Fruit fly (Drosophila melanogaster) whole organism, embryonic: ENCODE results near the gene sun.

Experiments
- CG11504 ChIP-seq: fragments of 200-800 bp; sonication (Bioruptor generic); optimal IDR thresholded peaks from 3 replicates; lab custom pipeline; 2019; ENCODE audit warnings: missing biosample characterization, mild to moderate bottlenecking, missing genetic modification characterization, moderate library complexity
- CG12659 ChIP-seq: fragments of 200-800 bp; sonication (Bioruptor generic); optimal IDR thresholded peaks from 3 replicates; lab custom pipeline; 2017; ENCODE audit warnings: mild to moderate bottlenecking, missing biosample characterization, missing genetic modification reagents, missing genetic modification characterization
- CG12744 ChIP-seq: fragments of 200-800 bp; sonication (Bioruptor generic); optimal IDR thresholded peaks from 2 replicates; lab custom pipeline; 2016; ENCODE audit warnings: missing biosample characterization, missing genetic modification characterization
- CG14050 ChIP-seq: fragments of 200-800 bp; sonication (Bioruptor generic); IDR thresholded peaks from 3 replicates; pipeline ENCODE4 v1.3.6; 2022; ENCODE audit warnings: missing biosample characterization, missing genetic modification characterization
- CG14710 ChIP-seq: fragments of 200-800 bp; sonication (Bioruptor generic); optimal IDR thresholded peaks from 3 replicates; lab custom pipeline; 2019; ENCODE audit warnings: missing biosample characterization, mild to moderate bottlenecking, missing genetic modification characterization, moderate library complexity
- CG15696 ChIP-seq: fragments of 200-800 bp; sonication (Bioruptor generic); optimal IDR thresholded peaks from 2 replicates; lab custom pipeline; 2019; ENCODE audit warnings: missing biosample characterization, mild to moderate bottlenecking, missing genetic modification characterization, moderate library complexity
- CG17328 ChIP-seq: fragments of 200-800 bp; sonication (Bioruptor generic); IDR thresholded peaks from 2 replicates; pipeline ENCODE4 v1.3.6; 2022; ENCODE audit warnings: missing biosample characterization, missing genetic modification characterization
- CG18011 ChIP-seq: fragments of 200-800 bp; sonication (Bioruptor generic); optimal IDR thresholded peaks from 2 replicates; lab custom pipeline; 2017; ENCODE audit warnings: missing biosample characterization, missing genetic modification characterization, mild to moderate bottlenecking, moderate library complexity, missing genotype
- CG18619 ChIP-seq: fragments of 200-800 bp; sonication (Bioruptor generic); optimal IDR thresholded peaks from 3 replicates; lab custom pipeline; 2017; ENCODE audit warnings: missing biosample characterization, mild to moderate bottlenecking, missing genetic modification characterization
- CG33213 ChIP-seq: fragments of 200-800 bp; sonication (Bioruptor generic); optimal IDR thresholded peaks from 3 replicates; lab custom pipeline; 2016; ENCODE audit warnings: missing biosample characterization, missing genetic modification characterization
- CG4328 ChIP-seq: fragments of 200-800 bp; sonication (Bioruptor generic); optimal IDR thresholded peaks from 3 replicates; lab custom pipeline; 2017; ENCODE audit warnings: missing biosample characterization, missing genetic modification reagents, missing genetic modification characterization
- CG5180 ChIP-seq: fragments of 200-800 bp; sonication (Bioruptor generic); optimal IDR thresholded peaks from 3 replicates; lab custom pipeline; 2017; ENCODE audit warnings: missing biosample characterization, missing genetic modification characterization, mild to moderate bottlenecking, moderate library complexity, missing genetic modification reagents
- CG6791 ChIP-seq: fragments of 200-800 bp; sonication (Bioruptor generic); IDR thresholded peaks from 3 replicates; pipeline ENCODE4 v1.3.6; 2022; ENCODE audit warnings: missing biosample characterization, missing genetic modification characterization; ENCODE audit not compliant: partially characterized antibody
- CG9609 ChIP-seq: fragments of 200-800 bp; sonication (Bioruptor generic); optimal IDR thresholded peaks from 3 replicates; lab custom pipeline; 2016; ENCODE audit warnings: missing biosample characterization, missing genetic modification characterization
- CHES-1-like ChIP-seq: fragments of 200-800 bp; sonication (Bioruptor generic); optimal IDR thresholded peaks from 2 replicates; lab custom pipeline; 2016; ENCODE audit warnings: missing biosample characterization, missing genetic modification characterization
- D19B ChIP-seq: fragments of 200-800 bp; sonication (Bioruptor generic); optimal IDR thresholded peaks from 2 replicates; lab custom pipeline; 2017; ENCODE audit warnings: missing biosample characterization, mild to moderate bottlenecking, missing genetic modification characterization
- Dfd ChIP-seq, 2 experiments: fragments of >200 bp; optimal IDR thresholded peaks; 2 replicates each; lab custom pipeline; 2017; ENCODE audit warnings: missing biosample characterization in 2 of 2, missing genetic modification characterization in 2 of 2
- Gsc ChIP-seq: fragments of 200-800 bp; sonication (Bioruptor generic); IDR thresholded peaks from 2 replicates; pipeline ENCODE4 v1.3.6; 2022; ENCODE audit warnings: missing biosample characterization, missing genetic modification characterization
- HLHmδ ChIP-seq: fragments of 200-800 bp; sonication (Bioruptor generic); optimal IDR thresholded peaks from 2 replicates; lab custom pipeline; 2018; ENCODE audit warnings: missing biosample characterization, mild to moderate bottlenecking, missing genetic modification characterization, moderate library complexity
- Hmr ChIP-seq: fragments of 200-800 bp; sonication (Bioruptor generic); optimal IDR thresholded peaks from 3 replicates; lab custom pipeline; 2017; ENCODE audit warnings: mild to moderate bottlenecking, missing biosample characterization, missing genetic modification reagents, missing genetic modification characterization
- Kr ChIP-seq: fragments of 200-800 bp; sonication (Bioruptor generic); optimal IDR thresholded peaks from 2 replicates; lab custom pipeline; 2017; ENCODE audit warnings: missing biosample characterization, mild to moderate bottlenecking, missing genetic modification characterization
- Lim3 ChIP-seq: fragments of 200-800 bp; sonication (Bioruptor generic); IDR thresholded peaks from 2 replicates; pipeline ENCODE4 v1.3.6; 2022; ENCODE audit warnings: missing biosample characterization, missing genetic modification characterization
- Max ChIP-seq: fragments of 200-800 bp; sonication (Bioruptor generic); optimal IDR thresholded peaks from 2 replicates; lab custom pipeline; 2016; ENCODE audit warnings: missing biosample characterization, mild to moderate bottlenecking, missing genetic modification characterization
- Mes4 ChIP-seq: fragments of 200-800 bp; sonication (Bioruptor generic); optimal IDR thresholded peaks from 2 replicates; lab custom pipeline; 2016; ENCODE audit warnings: missing biosample characterization, missing genetic modification characterization
- Nf-YC ChIP-seq: fragments of 200-800 bp; optimal IDR thresholded peaks from 3 replicates; lab custom pipeline; 2019; ENCODE audit warnings: missing biosample characterization, mild to moderate bottlenecking, missing genetic modification characterization, moderate library complexity
- Ptx1 ChIP-seq: fragments of 200-800 bp; sonication (Bioruptor generic); IDR thresholded peaks from 2 replicates; pipeline ENCODE4 v1.3.6; 2022; ENCODE audit warnings: missing biosample characterization, missing genetic modification characterization
- Six4 ChIP-seq: fragments of 200-800 bp; sonication (Bioruptor generic); optimal IDR thresholded peaks from 2 replicates; lab custom pipeline; 2016; ENCODE audit warnings: missing biosample characterization, missing genetic modification characterization
- Taf1 ChIP-seq: fragments of 200-800 bp; sonication (Bioruptor generic); IDR thresholded peaks from 2 replicates; pipeline ENCODE4 v1.3.6; 2022; ENCODE audit warnings: missing biosample characterization, missing genetic modification characterization
- ab ChIP-seq: fragments of 200-800 bp; sonication (Bioruptor generic); optimal IDR thresholded peaks from 2 replicates; lab custom pipeline; 2016; ENCODE audit warnings: missing biosample characterization, missing genetic modification characterization
- br ChIP-seq: fragments of >200 bp; optimal IDR thresholded peaks from 2 replicates; lab custom pipeline; 2017
- dan ChIP-seq: fragments of 200-800 bp; sonication (Bioruptor generic); IDR thresholded peaks from 2 replicates; pipeline ENCODE4 v1.3.6; 2022; ENCODE audit warnings: missing biosample characterization, missing genetic modification characterization
- eyg ChIP-seq: fragments of 200-800 bp; sonication (Bioruptor generic); optimal IDR thresholded peaks from 3 replicates; lab custom pipeline; 2016; ENCODE audit warnings: missing biosample characterization, missing genetic modification characterization
- fd96Cb ChIP-seq: fragments of 200-800 bp; sonication (Bioruptor generic); optimal IDR thresholded peaks from 2 replicates; lab custom pipeline; 2018; ENCODE audit warnings: missing biosample characterization, mild to moderate bottlenecking, missing genetic modification characterization, moderate library complexity
- fu2 ChIP-seq: fragments of 200-800 bp; sonication (Bioruptor generic); optimal IDR thresholded peaks from 2 replicates; lab custom pipeline; 2016; ENCODE audit warnings: missing biosample characterization, missing genetic modification characterization
- gcm2 ChIP-seq: fragments of 200-800 bp; sonication (Bioruptor generic); optimal IDR thresholded peaks from 2 replicates; lab custom pipeline; 2016; ENCODE audit warnings: missing biosample characterization, missing genetic modification characterization
- grn ChIP-seq: fragments of 200-800 bp; sonication (Bioruptor generic); optimal IDR thresholded peaks from 3 replicates; lab custom pipeline; 2017; ENCODE audit warnings: missing biosample characterization, missing genetic modification characterization
- gro ChIP-seq: fragments of 200-800 bp; sonication (Bioruptor generic); optimal IDR thresholded peaks from 2 replicates; lab custom pipeline; 2016; ENCODE audit warnings: missing biosample characterization, missing genetic modification characterization
- hkb ChIP-seq, 2 experiments: fragments of 200-800 bp in 1 of 2; fragments of >200 bp in 1 of 2; sonication (Bioruptor generic) in 1 of 2; IDR thresholded peaks in 1 of 2; optimal IDR thresholded peaks in 1 of 2; 2 replicates each; pipeline versions ENCODE4 v1.3.6 to Lab custom; 2017 to 2022; ENCODE audit warnings: missing biosample characterization in 1 of 2, missing genetic modification characterization in 1 of 2
- klu ChIP-seq: fragments of 200-800 bp; sonication (Bioruptor generic); IDR thresholded peaks from 2 replicates; pipeline ENCODE4 v1.3.6; 2022; ENCODE audit warnings: missing biosample characterization, missing genetic modification characterization
- lab ChIP-seq: fragments of 200-800 bp; sonication (Bioruptor generic); optimal IDR thresholded peaks from 3 replicates; lab custom pipeline; 2017; ENCODE audit warnings: missing biosample characterization, missing genetic modification characterization, mild to moderate bottlenecking, moderate library complexity, missing genetic modification reagents
- lov ChIP-seq, 2 experiments: fragments of 200-800 bp in 1 of 2; fragments of >200 bp in 1 of 2; sonication (Bioruptor generic) in 1 of 2; IDR thresholded peaks in 1 of 2; optimal IDR thresholded peaks in 1 of 2; 2 replicates in 1 of 2; 3 replicates in 1 of 2; pipeline versions ENCODE4 v1.3.6 to Lab custom; 2017 to 2022; ENCODE audit warnings: missing biosample characterization in 1 of 2, missing genetic modification characterization in 1 of 2
- nau ChIP-seq: fragments of 200-800 bp; sonication (Bioruptor generic); optimal IDR thresholded peaks from 3 replicates; lab custom pipeline; 2017; ENCODE audit warnings: missing biosample characterization, mild to moderate bottlenecking, missing genetic modification characterization, missing genetic modification reagents
- psq ChIP-seq: fragments of 200-800 bp; sonication (Bioruptor generic); optimal IDR thresholded peaks from 2 replicates; lab custom pipeline; 2017; ENCODE audit warnings: missing biosample characterization, missing genetic modification characterization
- sisA ChIP-seq: fragments of 200-800 bp; sonication (Bioruptor generic); IDR thresholded peaks from 2 replicates; pipeline ENCODE4 v1.3.6; 2022; ENCODE audit warnings: missing biosample characterization, missing genetic modification characterization
- sna ChIP-seq: fragments of 200-800 bp; sonication (Bioruptor generic); IDR thresholded peaks from 2 replicates; pipeline ENCODE4 v1.3.6; 2022; ENCODE audit warnings: missing biosample characterization, missing genetic modification characterization; ENCODE audit not compliant: partially characterized antibody
- sr ChIP-seq: fragments of 200-800 bp; sonication (Bioruptor generic); IDR thresholded peaks from 3 replicates; pipeline ENCODE4 v1.3.6; 2022; ENCODE audit warnings: missing biosample characterization, missing genetic modification characterization
- stc ChIP-seq: fragments of 200-800 bp; sonication (Bioruptor generic); IDR thresholded peaks from 2 replicates; pipeline ENCODE4 v1.3.6; 2022; ENCODE audit warnings: missing biosample characterization, missing genetic modification characterization
- stwl ChIP-seq: fragments of 200-800 bp; sonication (Bioruptor generic); optimal IDR thresholded peaks from 3 replicates; lab custom pipeline; 2018; ENCODE audit warnings: missing biosample characterization, mild to moderate bottlenecking, missing genetic modification characterization, moderate library complexity
- unc-4 ChIP-seq: fragments of 200-800 bp; sonication (Bioruptor generic); IDR thresholded peaks from 2 replicates; pipeline ENCODE4 v1.3.6; 2022; ENCODE audit warnings: missing biosample characterization, missing genetic modification characterization; ENCODE audit not compliant: partially characterized antibody
- zfh1 ChIP-seq: fragments of 200-800 bp; sonication (Bioruptor generic); IDR thresholded peaks from 3 replicates; pipeline ENCODE4 v1.3.6; 2022; ENCODE audit warnings: missing biosample characterization, missing genetic modification characterization

The sun gene

dm6 chrX:15844139-15844538 lies 4.9 kb downstream of the sun start, which contains the start of the genes ArgRS and CG8578 (continued):
- TF ChIP-seq fd96Cb (tag; lab: Kevin White, UChicago): peak; percentile 12
- no peak for TF ChIP-seq Gsc (GFP tag; lab: Robert Waterston, UW)
- TF ChIP-seq psq: no peak
- TF ChIP-seq sr (GFP tag; lab: Robert Waterston, UW): no peak
- no peak for TF ChIP-seq Lim3 (GFP tag; lab: Robert Waterston, UW)
- TF ChIP-seq ab (GFP tag; lab: Kevin White, UChicago): no peak
- TF ChIP-seq br (lab: Kevin White, UChicago): no peak
- no peak for TF ChIP-seq CG4328 (GFP tag; lab: Kevin White, UChicago)
- TF ChIP-seq stwl: peak; percentile 30
- TF ChIP-seq gro: peak; percentile 84
- TF ChIP-seq CG14710 (tag; lab: Kevin White, UChicago): peak; percentile 64
- no peak for TF ChIP-seq CG5180
- TF ChIP-seq CG12744: no peak
- no peak for TF ChIP-seq Hmr (GFP tag; lab: Kevin White, UChicago)
- TF ChIP-seq CG18619 (GFP tag; lab: Kevin White, UChicago): no peak
- peak; percentile 57; the same call in 1 of the 3 replicates for TF ChIP-seq zfh1
- TF ChIP-seq D19B (GFP tag; lab: Kevin White, UChicago): peak; percentile 10
- peak; percentile 6 for TF ChIP-seq CG9609 (GFP tag; lab: Kevin White, UChicago)
- TF ChIP-seq CG12659: peak; percentile 70
- no peak for TF ChIP-seq grn
- TF ChIP-seq Nf-YC (tag; lab: Kevin White, UChicago): peak; percentile 63
- TF ChIP-seq CG18011 (GFP tag; lab: Kevin White, UChicago): no peak
- no peak for TF ChIP-seq lov (optimal IDR thresholded peaks at IDR 0.05; lab: Kevin White, UChicago)
- no peak; the same call in 2 of the 3 replicates for TF ChIP-seq lov (GFP tag; IDR thresholded peaks at IDR 0.05; lab: Robert Waterston, UW)
- TF ChIP-seq dan (GFP tag; lab: Robert Waterston, UW): no peak
- TF ChIP-seq CG15696: no peak
- TF ChIP-seq CG33213 (GFP tag; lab: Kevin White, UChicago): no peak
- no peak for TF ChIP-seq lab
- peak; percentile 66; the same call in 2 of the 3 replicates for TF ChIP-seq CG6791 (GFP tag; lab: Robert Waterston, UW)
- TF ChIP-seq Dfd (GFP tag; optimal IDR thresholded peaks at IDR 0.05; lab: Kevin White, UChicago): no peak
- peak; percentile 27; the same call in 1 of the 2 replicates for TF ChIP-seq CG17328
- no peak for TF ChIP-seq CG14050 (GFP tag; lab: Robert Waterston, UW)
- no peak for TF ChIP-seq CG11504
- TF ChIP-seq Six4 (GFP tag; lab: Kevin White, UChicago): no peak
- no peak for TF ChIP-seq HLHmδ (GFP tag; lab: Kevin White, UChicago)
- peak; percentile 3 for TF ChIP-seq Mes4 (GFP tag; lab: Kevin White, UChicago)
- TF ChIP-seq sna (GFP tag; lab: Robert Waterston, UW): peak; percentile 77
- no peak; the same call in 1 of the 2 replicates for TF ChIP-seq klu (GFP tag; lab: Robert Waterston, UW)
- peak; percentile 39 for TF ChIP-seq Max
- peak; percentile 60; the same call in 1 of the 2 replicates for TF ChIP-seq stc (GFP tag; lab: Robert Waterston, UW)
- no peak for TF ChIP-seq nau
- TF ChIP-seq sisA (GFP tag; lab: Robert Waterston, UW): no peak; the same call in 1 of the 2 replicates
- TF ChIP-seq fu2 (GFP tag; lab: Kevin White, UChicago): peak; percentile 38
- peak; percentile 79 for TF ChIP-seq unc-4 (GFP tag; lab: Robert Waterston, UW)
- no peak for TF ChIP-seq eyg (GFP tag; lab: Kevin White, UChicago)
- peak; percentile 58; the same call in 1 of the 2 replicates for TF ChIP-seq Taf1 (GFP tag; lab: Robert Waterston, UW)
- TF ChIP-seq Ptx1 (GFP tag; lab: Robert Waterston, UW): peak; percentile 86
- TF ChIP-seq CHES-1-like (GFP tag; lab: Kevin White, UChicago): peak; percentile 52
- no peak for TF ChIP-seq gcm2 (GFP tag; lab: Kevin White, UChicago)
- TF ChIP-seq Kr: no peak
- peak; percentile 48 for TF ChIP-seq hkb (optimal IDR thresholded peaks at IDR 0.05; lab: Kevin White, UChicago)
- TF ChIP-seq hkb (GFP tag; IDR thresholded peaks at IDR 0.05; lab: Robert Waterston, UW): peak; percentile 47; the same call in 1 of the 2 replicates
